Worm (Caenorhabditis elegans) whole organism, late embryonic: ENCODE measurements around the gene C26D10.4.

Experiments used
- F13H6.1 ChIP-seq: sonication (generic microtip); optimal IDR thresholded peaks from 2 replicates; lab custom pipeline; 2016; ENCODE audit warnings: missing genetic modification characterization, missing compliant biosample characterization
- Y22D7AL.16 ChIP-seq: sonication (generic microtip); optimal IDR thresholded peaks from 2 replicates; lab custom pipeline; 2016; ENCODE audit warnings: missing genetic modification characterization, missing compliant biosample characterization
- ahr-1 ChIP-seq: sonication (generic microtip); optimal IDR thresholded peaks from 2 replicates; lab custom pipeline; 2016; ENCODE audit warnings: missing genetic modification characterization, missing compliant biosample characterization
- ceh-18 ChIP-seq: sonication (generic microtip); optimal IDR thresholded peaks from 2 replicates; lab custom pipeline; 2016; ENCODE audit warnings: missing genetic modification characterization, missing compliant biosample characterization
- ceh-19 ChIP-seq: fragments of 200-800 bp; sonication (Bioruptor generic); optimal IDR thresholded peaks from 2 replicates; lab custom pipeline; 2018; ENCODE audit warnings: mild to moderate bottlenecking, missing genetic modification characterization, missing compliant biosample characterization
- ceh-2 ChIP-seq: sonication (generic microtip); optimal IDR thresholded peaks from 2 replicates; lab custom pipeline; 2016; ENCODE audit warnings: missing genotype, missing genetic modification characterization, missing compliant biosample characterization
- ceh-22 ChIP-seq: sonication (generic microtip); optimal IDR thresholded peaks from 2 replicates; lab custom pipeline; 2017; ENCODE audit warnings: missing biosample characterization, missing genetic modification characterization
- ceh-24 ChIP-seq: sonication (generic microtip); optimal IDR thresholded peaks from 2 replicates; lab custom pipeline; 2016; ENCODE audit warnings: mild to moderate bottlenecking, missing genetic modification characterization, missing compliant biosample characterization
- ceh-31 ChIP-seq: sonication (generic microtip); optimal IDR thresholded peaks from 2 replicates; lab custom pipeline; 2016; ENCODE audit warnings: missing genetic modification characterization, missing compliant biosample characterization
- che-1 ChIP-seq: sonication (generic microtip); optimal IDR thresholded peaks from 2 replicates; lab custom pipeline; 2016; ENCODE audit warnings: mild to moderate bottlenecking, missing genetic modification characterization, missing compliant biosample characterization
- elt-4 ChIP-seq: sonication (generic microtip); optimal IDR thresholded peaks from 2 replicates; lab custom pipeline; 2016; ENCODE audit warnings: missing genetic modification characterization, missing compliant biosample characterization
- eyg-1 ChIP-seq: sonication (generic microtip); optimal IDR thresholded peaks from 2 replicates; lab custom pipeline; 2016; ENCODE audit warnings: missing genotype, missing genetic modification characterization, missing compliant biosample characterization
- fax-1 ChIP-seq: sonication (generic microtip); optimal IDR thresholded peaks from 2 replicates; lab custom pipeline; 2016; ENCODE audit warnings: missing genotype, missing genetic modification characterization, missing compliant biosample characterization
- fkh-6 ChIP-seq: sonication (generic microtip); optimal IDR thresholded peaks from 2 replicates; lab custom pipeline; 2016; ENCODE audit warnings: missing genetic modification characterization, missing compliant biosample characterization
- gmeb-2 ChIP-seq: sonication (generic microtip); optimal IDR thresholded peaks from 2 replicates; lab custom pipeline; 2016; ENCODE audit warnings: missing genetic modification characterization, inconsistent platforms, missing compliant biosample characterization
- hlh-15 ChIP-seq: sonication (generic microtip); optimal IDR thresholded peaks from 2 replicates; lab custom pipeline; 2016; ENCODE audit warnings: missing genetic modification characterization, missing compliant biosample characterization
- madf-2 ChIP-seq: sonication (generic microtip); optimal IDR thresholded peaks from 2 replicates; lab custom pipeline; 2017; ENCODE audit warnings: missing genetic modification characterization, missing compliant biosample characterization
- mec-3 ChIP-seq: sonication (generic microtip); optimal IDR thresholded peaks from 2 replicates; lab custom pipeline; 2016; ENCODE audit warnings: borderline replicate concordance, missing genetic modification characterization, missing compliant biosample characterization
- nhr-11 ChIP-seq: fragments of 150-350 bp; optimal IDR thresholded peaks from 2 replicates; lab custom pipeline; 2014; ENCODE audit warnings: missing biosample characterization, missing genetic modification characterization
- nhr-232 ChIP-seq: sonication (generic microtip); optimal IDR thresholded peaks from 2 replicates; lab custom pipeline; 2016; ENCODE audit warnings: missing genetic modification characterization, missing compliant biosample characterization
- npax-4 ChIP-seq: sonication (generic microtip); optimal IDR thresholded peaks from 2 replicates; lab custom pipeline; 2016; ENCODE audit warnings: missing genetic modification characterization, missing compliant biosample characterization
- pag-3 ChIP-seq: sonication (generic microtip); optimal IDR thresholded peaks from 2 replicates; lab custom pipeline; 2016; ENCODE audit warnings: missing compliant biosample characterization, missing genetic modification characterization, borderline replicate concordance
- pha-2 ChIP-seq: sonication (generic microtip); optimal IDR thresholded peaks from 2 replicates; lab custom pipeline; 2017; ENCODE audit warnings: mild to moderate bottlenecking, missing genetic modification characterization, missing compliant biosample characterization
- pha-4 ChIP-seq: fragments of 150-350 bp; optimal IDR thresholded peaks from 2 replicates; lab custom pipeline; 2018; ENCODE audit warnings: missing biosample characterization, missing genetic modification reagents, missing genetic modification characterization
- pqm-1 ChIP-seq: sonication (generic microtip); optimal IDR thresholded peaks from 2 replicates; lab custom pipeline; 2016; ENCODE audit warnings: missing genetic modification characterization, missing compliant biosample characterization
- pros-1 ChIP-seq: fragments of 150-350 bp; optimal IDR thresholded peaks from 2 replicates; lab custom pipeline; 2014; ENCODE audit warnings: missing biosample characterization, missing genetic modification reagents, missing genetic modification characterization
- rnt-1 ChIP-seq: sonication (generic microtip); optimal IDR thresholded peaks from 2 replicates; lab custom pipeline; 2016; ENCODE audit warnings: missing genetic modification characterization, missing compliant biosample characterization
- sox-2 ChIP-seq: fragments of 200-800 bp; sonication (Bioruptor generic); IDR thresholded peaks from 2 replicates; pipeline ENCODE4 v1.3.6; 2022; ENCODE audit warnings: missing genetic modification reagents, missing genetic modification characterization, missing compliant biosample characterization
- sox-4 ChIP-seq: sonication (generic microtip); optimal IDR thresholded peaks from 2 replicates; lab custom pipeline; 2017; ENCODE audit warnings: mild to moderate bottlenecking, missing genetic modification characterization, inconsistent platforms, missing compliant biosample characterization
- syd-9 ChIP-seq: sonication (generic microtip); optimal IDR thresholded peaks from 2 replicates; lab custom pipeline; 2016; ENCODE audit warnings: mild to moderate bottlenecking, missing genetic modification characterization, moderate library complexity, missing compliant biosample characterization
- tbx-2 ChIP-seq: sonication (generic microtip); optimal IDR thresholded peaks from 2 replicates; lab custom pipeline; 2016; ENCODE audit warnings: missing genetic modification characterization, missing compliant biosample characterization
- tbx-7 ChIP-seq: sonication (generic microtip); optimal IDR thresholded peaks from 2 replicates; lab custom pipeline; 2016; ENCODE audit warnings: missing genotype, missing genetic modification characterization, missing compliant biosample characterization
- ttx-3 ChIP-seq: sonication (generic microtip); optimal IDR thresholded peaks from 2 replicates; lab custom pipeline; 2016; ENCODE audit warnings: missing genetic modification reagents, missing genetic modification characterization, missing compliant biosample characterization
- unc-3 ChIP-seq, 2 experiments: fragments of 200-800 bp in 1 of 2; sonication (Bioruptor generic) in 1 of 2; sonication (generic microtip) in 1 of 2; conservative IDR thresholded peaks in 1 of 2; optimal IDR thresholded peaks in 1 of 2; 2 replicates each; pipeline versions ENCODE4 v1.3.6 to Lab custom; 2016 to 2022; ENCODE audit warnings: missing compliant biosample characterization in 2 of 2, missing genetic modification characterization in 2 of 2, missing genetic modification reagents in 1 of 2
- unc-42 ChIP-seq: sonication (generic microtip); optimal IDR thresholded peaks from 2 replicates; lab custom pipeline; 2016; ENCODE audit warnings: missing genotype, missing genetic modification characterization, missing compliant biosample characterization
- unc-86 ChIP-seq: sonication (generic microtip); optimal IDR thresholded peaks from 2 replicates; lab custom pipeline; 2016; ENCODE audit warnings: missing genetic modification characterization, missing compliant biosample characterization
- ztf-16 ChIP-seq: sonication (generic microtip); optimal IDR thresholded peaks from 2 replicates; lab custom pipeline; 2017; ENCODE audit warnings: missing genetic modification characterization, missing compliant biosample characterization

The C26D10.4 gene

ce11 chrII:8346384-8346783 lies 16.8 kb downstream of the C26D10.4 start, which contains the start of gene eff-1:
Gene eff-1 (plus strand): TSS chrII:8346684.
- no peak for TF ChIP-seq ttx-3
- no peak for TF ChIP-seq elt-4 (tag; lab: Kevin White, UChicago)
- TF ChIP-seq che-1: no peak
- no peak for TF ChIP-seq gmeb-2 (tag; lab: Kevin White, UChicago)
- no peak for TF ChIP-seq sox-2 (GFP tag; lab: Robert Waterston, UW)
- no peak for TF ChIP-seq ahr-1
- no peak for TF ChIP-seq hlh-15 (tag; lab: Kevin White, UChicago)
- no peak for TF ChIP-seq mec-3 (tag; lab: Kevin White, UChicago)
- no peak for TF ChIP-seq unc-3 (GFP tag; conservative IDR thresholded peaks at IDR 0.05; lab: Robert Waterston, UW)
- TF ChIP-seq unc-3 (tag; optimal IDR thresholded peaks at IDR 0.05; lab: Kevin White, UChicago): no peak
- TF ChIP-seq tbx-2 (tag; lab: Kevin White, UChicago): no peak
- no peak for TF ChIP-seq sox-4
- TF ChIP-seq pha-2 (tag; lab: Kevin White, UChicago): no peak
- no peak for TF ChIP-seq pqm-1
- no peak for TF ChIP-seq rnt-1 (tag; lab: Kevin White, UChicago)

ce11 chrII:8353288-8353687 lies 23.7 kb downstream of the C26D10.4 start:
- TF ChIP-seq ceh-31 (tag; lab: Kevin White, UChicago) (peak; percentile 22), unc-42 (tag; lab: Kevin White, UChicago) (peak; percentile 74), F13H6.1 (tag; lab: Kevin White, UChicago) (no peak)

ce11 chrII:8354233-8354750 lies 24.7 kb downstream of the C26D10.4 start, which contains the start of gene C26D10.6:
Gene C26D10.6 (minus strand): TSS chrII:8354700.
- TF ChIP-seq unc-42 (tag; lab: Kevin White, UChicago): peak; percentile 69
- TF ChIP-seq syd-9: no peak
- TF ChIP-seq ceh-22 (tag; lab: Kevin White, UChicago): no peak

ce11 chrII:8358466-8358865 lies 28.9 kb downstream of the C26D10.4 start:
- TF ChIP-seq fax-1: no peak
- no peak for TF ChIP-seq nhr-232 (tag; lab: Kevin White, UChicago)
- TF ChIP-seq ztf-16 (tag; lab: Kevin White, UChicago): no peak
- TF ChIP-seq ceh-24 (tag; lab: Kevin White, UChicago): no peak
- TF ChIP-seq ceh-19 (GFP tag; lab: Kevin White, UChicago): no peak
- peak; percentile 16 for TF ChIP-seq pag-3
- no peak for TF ChIP-seq npax-4
- peak; percentile 56 for TF ChIP-seq elt-4 (tag; lab: Kevin White, UChicago)
- no peak for TF ChIP-seq unc-42 (tag; lab: Kevin White, UChicago)
- peak; percentile 14 for TF ChIP-seq mec-3 (tag; lab: Kevin White, UChicago)
- no peak for TF ChIP-seq tbx-7
- TF ChIP-seq syd-9: no peak
- no peak for TF ChIP-seq sox-2 (GFP tag; lab: Robert Waterston, UW)
- TF ChIP-seq ceh-22 (tag; lab: Kevin White, UChicago): no peak
- no peak for TF ChIP-seq pha-4 (tag; lab: Kevin White, UChicago)
- peak; percentile 25 for TF ChIP-seq fkh-6
- TF ChIP-seq eyg-1 (tag; lab: Kevin White, UChicago): no peak
- TF ChIP-seq Y22D7AL.16: no peak
- no peak for TF ChIP-seq ceh-2 (tag; lab: Kevin White, UChicago)
- no peak for TF ChIP-seq pros-1 (tag; lab: Kevin White, UChicago)
- TF ChIP-seq unc-3 (GFP tag; conservative IDR thresholded peaks at IDR 0.05; lab: Robert Waterston, UW): no peak
- TF ChIP-seq unc-3 (tag; optimal IDR thresholded peaks at IDR 0.05; lab: Kevin White, UChicago): no peak
- TF ChIP-seq madf-2 (tag; lab: Kevin White, UChicago): no peak
- no peak for TF ChIP-seq ceh-18 (tag; lab: Kevin White, UChicago)
- no peak for TF ChIP-seq nhr-11
- TF ChIP-seq unc-86 (tag; lab: Kevin White, UChicago): no peak
- TF ChIP-seq ahr-1: no peak
